Fruit fly (Drosophila melanogaster): ENCODE measurements around the gene Flad2.
A peak's percentile ranks its signal among the peaks of the same experiment; 100 is the strongest.

Flad2 gene

dm6 chr2L:13378488-13378964 lies 33.8 kb upstream of the Flad2 start, which contains the start of the genes CG9302 and beta'COP (continued):
- TF ChIP-seq unpg (GFP tag; optimal IDR thresholded peaks at IDR 0.05) (peak; percentile 58), Lim3 (GFP tag; IDR thresholded peaks at IDR 0.05) (no peak), unc-4 (GFP tag; IDR thresholded peaks at IDR 0.05; ENCODE audit: partially characterized antibody) (peak; percentile 71), sqz (GFP tag; optimal IDR thresholded peaks at IDR 0.05) (no peak), CG9876 (GFP tag; optimal IDR thresholded peaks at IDR 0.05) (peak; percentile 34), chif (GFP tag; optimal IDR thresholded peaks at IDR 0.05) (peak in 1 of 2 experiments; percentile 20), CG4730 (GFP tag; IDR thresholded peaks at IDR 0.05) (no peak), Awh (GFP tag; IDR thresholded peaks at IDR 0.05) (no peak; the same call in 1 of the 2 replicates), org-1 (GFP tag; optimal IDR thresholded peaks at IDR 0.05) (no peak), klu (GFP tag; IDR thresholded peaks at IDR 0.05) (peak; percentile 73; the same call in 1 of the 2 replicates), CG15479 (GFP tag; optimal IDR thresholded peaks at IDR 0.05) (no peak), CG3838 (GFP tag; optimal IDR thresholded peaks at IDR 0.05) (no peak), HLH4C (GFP tag; IDR thresholded peaks at IDR 0.05; ENCODE audit: partially characterized antibody) (peak; percentile 72), sug (tag; optimal IDR thresholded peaks at IDR 0.05) (peak; percentile 85), Hr51 (GFP tag; optimal IDR thresholded peaks at IDR 0.05) (peak in 1 of 2 experiments; percentile 38), pum (GFP tag; optimal IDR thresholded peaks at IDR 0.05) (peak; percentile 47), CG10979 (tag; optimal IDR thresholded peaks at IDR 0.05) (peak; percentile 55), peb (GFP tag; IDR thresholded peaks at IDR 0.05) (0 out of 2 replicates have a peak, but pooled peaks have one; percentile 25), CG10147 (GFP tag; optimal IDR thresholded peaks at IDR 0.05) (peak; percentile 78), ham (GFP tag; IDR thresholded peaks at IDR 0.05) (0 out of 2 replicates have a peak, but pooled peaks have one; percentile 12), pnt (GFP tag; optimal IDR thresholded peaks at IDR 0.05) (no peak), Bteb2 (GFP tag; optimal IDR thresholded peaks at IDR 0.05) (no peak), CG11093 (GFP tag; IDR thresholded peaks at IDR 0.05) (peak; percentile 44; the same call in 1 of the 3 replicates), BEAF-32 (GFP tag; optimal IDR thresholded peaks at IDR 0.05) (peak; percentile 85), CG14860 (GFP tag; IDR thresholded peaks at IDR 0.05; ENCODE audit: partially characterized antibody) (peak; percentile 68; the same call in 2 of the 3 replicates), Sin3A (optimal IDR thresholded peaks at IDR 0.05) (peak; percentile 83), CG9727 (GFP tag; optimal IDR thresholded peaks at IDR 0.05) (peak; percentile 78), CG1602 (GFP tag; optimal IDR thresholded peaks at IDR 0.05) (peak; percentile 49), CG6689 (GFP tag; IDR thresholded peaks at IDR 0.05) (peak; percentile 56), lab (GFP tag; optimal IDR thresholded peaks at IDR 0.05) (no peak), B-H2 (GFP tag; optimal IDR thresholded peaks at IDR 0.05) (peak; percentile 77), CTCF (GFP tag; optimal IDR thresholded peaks at IDR 0.05) (no peak), ase (GFP tag; IDR thresholded peaks at IDR 0.05) (no peak; the same call in 2 of the 3 replicates), bowl (GFP tag; IDR thresholded peaks at IDR 0.05) (no peak), Hr78 (GFP tag; optimal IDR thresholded peaks at IDR 0.05) (no peak), Hand (GFP tag; optimal IDR thresholded peaks at IDR 0.05) (no peak), CG8388 (GFP tag; optimal IDR thresholded peaks at IDR 0.05) (peak; percentile 50), Spps (tag; optimal IDR thresholded peaks at IDR 0.05) (peak; percentile 12), CG3407 (GFP tag; optimal IDR thresholded peaks at IDR 0.05) (no peak), nom (GFP tag; optimal IDR thresholded peaks at IDR 0.05) (no peak), CG14014 (GFP tag; IDR thresholded peaks at IDR 0.05) (no peak; the same call in 1 of the 2 replicates), CG8944 (GFP tag; optimal IDR thresholded peaks at IDR 0.05) (peak; percentile 43), CG11723 (GFP tag; optimal IDR thresholded peaks at IDR 0.05) (no peak), gcm2 (GFP tag; optimal IDR thresholded peaks at IDR 0.05) (no peak), CG8281 (tag; optimal IDR thresholded peaks at IDR 0.05) (no peak), Bdp1 (GFP tag; optimal IDR thresholded peaks at IDR 0.05) (peak; percentile 69), NK7.1 (GFP tag; optimal IDR thresholded peaks at IDR 0.05) (no peak), CG8478 (optimal IDR thresholded peaks at IDR 0.05) (no peak), dmrt99B (tag; optimal IDR thresholded peaks at IDR 0.05) (no peak), CG15601 (tag; optimal IDR thresholded peaks at IDR 0.05) (peak; percentile 68), toy (GFP tag; IDR thresholded peaks at IDR 0.05) (no peak)

Data from whole organism, embryonic.